Worm (Caenorhabditis elegans) whole organism, late embryonic: ENCODE measurements around the gene Y38H6C.18.
A peak's percentile ranks its signal among the peaks of the same experiment; 100 is the strongest.

ENCODE experiments used
- C38D4.7 ChIP-seq: fragments of 200-800 bp; sonication (Bioruptor generic); optimal IDR thresholded peaks from 2 replicates; lab custom pipeline; 2018; ENCODE audit warnings: mild to moderate bottlenecking, missing genetic modification characterization, moderate library complexity, missing compliant biosample characterization
- F13H6.1 ChIP-seq: sonication (generic microtip); optimal IDR thresholded peaks from 2 replicates; lab custom pipeline; 2016; ENCODE audit warnings: missing genetic modification characterization, missing compliant biosample characterization
- K02D7.2 ChIP-seq: sonication (generic microtip); optimal IDR thresholded peaks from 2 replicates; lab custom pipeline; 2017; ENCODE audit warnings: mild to moderate bottlenecking, missing genetic modification characterization, missing compliant biosample characterization
- K09A11.1 ChIP-seq: sonication (generic microtip); optimal IDR thresholded peaks from 2 replicates; lab custom pipeline; 2017; ENCODE audit warnings: antibody characterized with exemption, mild to moderate bottlenecking, missing genetic modification characterization, missing compliant biosample characterization; ENCODE audit not compliant: insufficient read depth
- ceh-19 ChIP-seq: fragments of 200-800 bp; sonication (Bioruptor generic); optimal IDR thresholded peaks from 2 replicates; lab custom pipeline; 2018; ENCODE audit warnings: mild to moderate bottlenecking, missing genetic modification characterization, missing compliant biosample characterization
- ceh-2 ChIP-seq: sonication (generic microtip); optimal IDR thresholded peaks from 2 replicates; lab custom pipeline; 2016; ENCODE audit warnings: missing genotype, missing genetic modification characterization, missing compliant biosample characterization
- ceh-22 ChIP-seq: sonication (generic microtip); optimal IDR thresholded peaks from 2 replicates; lab custom pipeline; 2017; ENCODE audit warnings: missing biosample characterization, missing genetic modification characterization
- ceh-24 ChIP-seq: sonication (generic microtip); optimal IDR thresholded peaks from 2 replicates; lab custom pipeline; 2016; ENCODE audit warnings: mild to moderate bottlenecking, missing genetic modification characterization, missing compliant biosample characterization
- ceh-31 ChIP-seq: sonication (generic microtip); optimal IDR thresholded peaks from 2 replicates; lab custom pipeline; 2016; ENCODE audit warnings: missing genetic modification characterization, missing compliant biosample characterization
- ceh-45 ChIP-seq: fragments of 200-800 bp; sonication (Bioruptor generic); IDR thresholded peaks from 2 replicates; pipeline ENCODE4 v1.3.6; 2022; ENCODE audit warnings: missing genetic modification reagents, missing genetic modification characterization, missing compliant biosample characterization
- ceh-9 ChIP-seq: sonication (generic microtip); optimal IDR thresholded peaks from 2 replicates; lab custom pipeline; 2016; ENCODE audit warnings: mild to moderate bottlenecking, missing genetic modification characterization, inconsistent platforms, missing compliant biosample characterization
- che-1 ChIP-seq: sonication (generic microtip); optimal IDR thresholded peaks from 2 replicates; lab custom pipeline; 2016; ENCODE audit warnings: mild to moderate bottlenecking, missing genetic modification characterization, missing compliant biosample characterization
- dve-1 ChIP-seq: sonication (generic microtip); optimal IDR thresholded peaks from 2 replicates; lab custom pipeline; 2017; ENCODE audit warnings: antibody characterized with exemption, mild to moderate bottlenecking, missing genetic modification characterization, missing compliant biosample characterization
- elt-2 ChIP-seq: sonication (generic microtip); optimal IDR thresholded peaks from 2 replicates; lab custom pipeline; 2016; ENCODE audit warnings: missing genetic modification reagents, missing genetic modification characterization, missing compliant biosample characterization
- ets-4 ChIP-seq: sonication (generic microtip); optimal IDR thresholded peaks from 2 replicates; lab custom pipeline; 2016; ENCODE audit warnings: missing genetic modification characterization, missing compliant biosample characterization
- eyg-1 ChIP-seq: sonication (generic microtip); optimal IDR thresholded peaks from 2 replicates; lab custom pipeline; 2016; ENCODE audit warnings: missing genotype, missing genetic modification characterization, missing compliant biosample characterization
- fax-1 ChIP-seq: sonication (generic microtip); optimal IDR thresholded peaks from 2 replicates; lab custom pipeline; 2016; ENCODE audit warnings: missing genotype, missing genetic modification characterization, missing compliant biosample characterization
- fkh-10 ChIP-seq: fragments of 150-350 bp; optimal IDR thresholded peaks from 2 replicates; lab custom pipeline; 2014; ENCODE audit warnings: missing biosample characterization, missing genetic modification reagents, missing genetic modification characterization
- fkh-6 ChIP-seq: sonication (generic microtip); optimal IDR thresholded peaks from 2 replicates; lab custom pipeline; 2016; ENCODE audit warnings: missing genetic modification characterization, missing compliant biosample characterization
- hlh-13 ChIP-seq: fragments of 200-800 bp; sonication (Bioruptor generic); optimal IDR thresholded peaks from 2 replicates; lab custom pipeline; 2018; ENCODE audit warnings: mild to moderate bottlenecking, missing genetic modification characterization, missing compliant biosample characterization
- hlh-30 ChIP-seq: sonication (generic microtip); optimal IDR thresholded peaks from 2 replicates; lab custom pipeline; 2017; ENCODE audit warnings: antibody characterized with exemption, missing genetic modification characterization, missing compliant biosample characterization; ENCODE audit not compliant: insufficient read depth
- hlh-6 ChIP-seq: sonication (generic microtip); optimal IDR thresholded peaks from 2 replicates; lab custom pipeline; 2016; ENCODE audit warnings: missing genotype, missing genetic modification characterization, missing compliant biosample characterization
- hlh-8 ChIP-seq: sonication (generic microtip); optimal IDR thresholded peaks from 2 replicates; lab custom pipeline; 2016; ENCODE audit warnings: missing genotype, missing genetic modification characterization, missing compliant biosample characterization
- lim-6 ChIP-seq: sonication (generic microtip); optimal IDR thresholded peaks from 2 replicates; lab custom pipeline; 2016; ENCODE audit warnings: missing genetic modification characterization, missing compliant biosample characterization
- lin-11 ChIP-seq: fragments of 200-800 bp; sonication (Bioruptor generic); optimal IDR thresholded peaks from 2 replicates; lab custom pipeline; 2018; ENCODE audit warnings: mild to moderate bottlenecking, missing genetic modification characterization, missing compliant biosample characterization
- madf-2 ChIP-seq: sonication (generic microtip); optimal IDR thresholded peaks from 2 replicates; lab custom pipeline; 2017; ENCODE audit warnings: missing genetic modification characterization, missing compliant biosample characterization
- nhr-11 ChIP-seq: fragments of 150-350 bp; optimal IDR thresholded peaks from 2 replicates; lab custom pipeline; 2014; ENCODE audit warnings: missing biosample characterization, missing genetic modification characterization
- nhr-232 ChIP-seq: sonication (generic microtip); optimal IDR thresholded peaks from 2 replicates; lab custom pipeline; 2016; ENCODE audit warnings: missing genetic modification characterization, missing compliant biosample characterization
- npax-4 ChIP-seq: sonication (generic microtip); optimal IDR thresholded peaks from 2 replicates; lab custom pipeline; 2016; ENCODE audit warnings: missing genetic modification characterization, missing compliant biosample characterization
- odd-2 ChIP-seq: sonication (generic microtip); optimal IDR thresholded peaks from 2 replicates; lab custom pipeline; 2017; ENCODE audit warnings: antibody characterized with exemption, mild to moderate bottlenecking, missing genetic modification characterization, missing compliant biosample characterization
- pat-9 ChIP-seq: fragments of 200-800 bp; sonication (Bioruptor generic); optimal IDR thresholded peaks from 2 replicates; lab custom pipeline; 2018; ENCODE audit warnings: mild to moderate bottlenecking, missing genetic modification characterization, moderate library complexity, missing compliant biosample characterization
- pha-4 ChIP-seq: fragments of 150-350 bp; optimal IDR thresholded peaks from 2 replicates; lab custom pipeline; 2018; ENCODE audit warnings: missing biosample characterization, missing genetic modification reagents, missing genetic modification characterization
- pqm-1 ChIP-seq: sonication (generic microtip); optimal IDR thresholded peaks from 2 replicates; lab custom pipeline; 2016; ENCODE audit warnings: missing genetic modification characterization, missing compliant biosample characterization
- pros-1 ChIP-seq: fragments of 150-350 bp; optimal IDR thresholded peaks from 2 replicates; lab custom pipeline; 2014; ENCODE audit warnings: missing biosample characterization, missing genetic modification reagents, missing genetic modification characterization
- ref-2 ChIP-seq: sonication (generic microtip); optimal IDR thresholded peaks from 2 replicates; lab custom pipeline; 2016; ENCODE audit warnings: missing genetic modification characterization, missing compliant biosample characterization
- rnt-1 ChIP-seq: sonication (generic microtip); optimal IDR thresholded peaks from 2 replicates; lab custom pipeline; 2016; ENCODE audit warnings: missing genetic modification characterization, missing compliant biosample characterization
- sdc-2 ChIP-seq: sonication (generic microtip); optimal IDR thresholded peaks from 2 replicates; lab custom pipeline; 2016; ENCODE audit warnings: missing genotype, missing genetic modification characterization, missing compliant biosample characterization
- sox-2 ChIP-seq: fragments of 200-800 bp; sonication (Bioruptor generic); IDR thresholded peaks from 2 replicates; pipeline ENCODE4 v1.3.6; 2022; ENCODE audit warnings: missing genetic modification reagents, missing genetic modification characterization, missing compliant biosample characterization
- syd-9 ChIP-seq: sonication (generic microtip); optimal IDR thresholded peaks from 2 replicates; lab custom pipeline; 2016; ENCODE audit warnings: mild to moderate bottlenecking, missing genetic modification characterization, moderate library complexity, missing compliant biosample characterization
- tbx-2 ChIP-seq: sonication (generic microtip); optimal IDR thresholded peaks from 2 replicates; lab custom pipeline; 2016; ENCODE audit warnings: missing genetic modification characterization, missing compliant biosample characterization
- tbx-7 ChIP-seq: sonication (generic microtip); optimal IDR thresholded peaks from 2 replicates; lab custom pipeline; 2016; ENCODE audit warnings: missing genotype, missing genetic modification characterization, missing compliant biosample characterization
- ttx-3 ChIP-seq: sonication (generic microtip); optimal IDR thresholded peaks from 2 replicates; lab custom pipeline; 2016; ENCODE audit warnings: missing genetic modification reagents, missing genetic modification characterization, missing compliant biosample characterization
- unc-3 ChIP-seq, 2 experiments: fragments of 200-800 bp in 1 of 2; sonication (Bioruptor generic) in 1 of 2; sonication (generic microtip) in 1 of 2; conservative IDR thresholded peaks in 1 of 2; optimal IDR thresholded peaks in 1 of 2; 2 replicates each; pipeline versions ENCODE4 v1.3.6 to Lab custom; 2016 to 2022; ENCODE audit warnings: missing compliant biosample characterization in 2 of 2, missing genetic modification characterization in 2 of 2, missing genetic modification reagents in 1 of 2
- unc-42 ChIP-seq: sonication (generic microtip); optimal IDR thresholded peaks from 2 replicates; lab custom pipeline; 2016; ENCODE audit warnings: missing genotype, missing genetic modification characterization, missing compliant biosample characterization
- unc-55 ChIP-seq: sonication (generic microtip); optimal IDR thresholded peaks from 2 replicates; lab custom pipeline; 2017; ENCODE audit warnings: missing biosample characterization, missing genetic modification reagents, missing genetic modification characterization
- unc-86 ChIP-seq: sonication (generic microtip); optimal IDR thresholded peaks from 2 replicates; lab custom pipeline; 2016; ENCODE audit warnings: missing genetic modification characterization, missing compliant biosample characterization
- ztf-16 ChIP-seq: sonication (generic microtip); optimal IDR thresholded peaks from 2 replicates; lab custom pipeline; 2017; ENCODE audit warnings: missing genetic modification characterization, missing compliant biosample characterization

Y38H6C.18 gene

DNA sequence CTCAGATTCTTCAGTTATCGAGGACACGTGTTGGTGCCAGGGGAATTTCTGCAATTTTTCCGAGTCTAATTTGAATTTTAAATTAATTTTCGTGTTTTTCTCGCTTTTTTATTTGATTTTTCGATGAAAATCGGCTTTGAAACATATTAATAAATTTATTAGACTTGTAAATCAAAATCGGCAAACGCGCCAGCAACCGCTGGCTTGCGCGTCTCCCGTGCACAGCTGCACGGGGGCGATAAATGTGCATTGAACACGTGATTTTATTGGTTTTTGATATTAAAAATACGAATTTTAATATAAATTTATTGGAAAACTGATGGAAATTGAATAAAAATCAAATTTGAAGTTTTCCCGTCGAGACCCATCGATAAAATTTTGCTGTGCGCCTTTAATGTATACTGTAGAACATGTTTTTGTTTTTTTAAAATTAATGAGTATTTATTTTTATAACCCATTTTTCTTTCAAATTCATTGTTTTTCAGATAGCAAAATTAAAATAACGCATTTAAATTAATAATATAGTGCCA, 33.6 kb upstream of the Y38H6C.18 start, which contains the start of gene F26F2.7 (continued):
- TF ChIP-seq che-1 (tag; lab: Kevin White, UChicago) (no peak), C38D4.7 (GFP tag; lab: Kevin White, UChicago) (no peak), lim-6 (tag; lab: Kevin White, UChicago) (no peak), nhr-232 (tag; lab: Kevin White, UChicago) (no peak), ttx-3 (tag; lab: Kevin White, UChicago) (peak; percentile 38), ceh-24 (tag; lab: Kevin White, UChicago) (no peak), dve-1 (tag; lab: Kevin White, UChicago) (no peak), sox-2 (GFP tag; lab: Robert Waterston, UW) (no peak), eyg-1 (tag; lab: Kevin White, UChicago) (no peak), pat-9 (no peak), unc-55 (GFP tag; lab: Kevin White, UChicago) (no peak), F13H6.1 (no peak), sdc-2 (no peak), hlh-30 (tag; lab: Kevin White, UChicago) (peak; percentile 76), odd-2 (tag; lab: Kevin White, UChicago) (no peak), ceh-22 (tag; lab: Kevin White, UChicago) (no peak), K09A11.1 (tag; lab: Kevin White, UChicago) (no peak), unc-42 (tag; lab: Kevin White, UChicago) (peak; percentile 52), ceh-31 (tag; lab: Kevin White, UChicago) (peak; percentile 31), nhr-11 (tag; lab: Kevin White, UChicago) (no peak), lin-11 (peak; percentile 31), ets-4 (tag; lab: Kevin White, UChicago) (no peak), unc-86 (tag; lab: Kevin White, UChicago) (peak; percentile 51), madf-2 (tag; lab: Kevin White, UChicago) (no peak), ceh-9 (tag; lab: Kevin White, UChicago) (no peak), K02D7.2 (no peak), fkh-10 (no peak), rnt-1 (tag; lab: Kevin White, UChicago) (no peak), hlh-13 (GFP tag; lab: Kevin White, UChicago) (no peak), ref-2 (tag; lab: Kevin White, UChicago) (no peak), ceh-19 (no peak), tbx-7 (tag; lab: Kevin White, UChicago) (no peak), ceh-45 (GFP tag; lab: Robert Waterston, UW) (no peak), npax-4 (tag; lab: Kevin White, UChicago) (no peak), elt-2 (tag; lab: Kevin White, UChicago) (peak; percentile 55), ceh-2 (tag; lab: Kevin White, UChicago) (no peak), pha-4 (no peak), fkh-6 (tag; lab: Kevin White, UChicago) (no peak)

DNA sequence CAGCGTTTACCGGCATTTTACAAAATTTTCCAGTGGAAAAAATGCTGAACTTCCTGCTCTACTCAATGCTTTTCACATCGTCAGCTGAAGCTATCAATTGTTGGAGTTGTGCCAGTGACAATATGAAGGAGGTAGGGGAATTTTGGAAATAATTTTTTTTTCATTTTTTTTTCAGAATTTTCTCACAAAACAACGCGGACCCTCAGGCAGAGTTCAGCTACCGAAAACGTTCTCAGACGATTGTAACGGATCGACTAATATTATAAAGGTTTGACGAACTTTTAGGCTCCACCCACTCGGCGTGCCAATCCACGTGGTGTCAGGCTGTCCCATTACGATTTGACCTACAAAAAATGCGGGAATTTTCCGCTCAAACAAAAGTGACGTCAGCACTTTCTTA, 32.6 kb upstream of the Y38H6C.18 start, which contains the start of gene F26F2.8:
TSS of gene F26F2.8 (plus strand) at position 13 of the 400 bp plus-strand sequence.
- no peak for TF ChIP-seq ceh-9 (tag; lab: Kevin White, UChicago)
- no peak for TF ChIP-seq F13H6.1
- no peak for TF ChIP-seq ref-2 (tag; lab: Kevin White, UChicago)
- no peak for TF ChIP-seq hlh-6 (tag; lab: Kevin White, UChicago)
- no peak for TF ChIP-seq elt-2 (tag; lab: Kevin White, UChicago)
- no peak for TF ChIP-seq hlh-8
- TF ChIP-seq madf-2 (tag; lab: Kevin White, UChicago): no peak
- no peak for TF ChIP-seq tbx-2 (tag; lab: Kevin White, UChicago)
- no peak for TF ChIP-seq fax-1 (tag; lab: Kevin White, UChicago)
- TF ChIP-seq fkh-6 (tag; lab: Kevin White, UChicago): no peak
- no peak for TF ChIP-seq npax-4 (tag; lab: Kevin White, UChicago)
- TF ChIP-seq syd-9 (tag; lab: Kevin White, UChicago): no peak
- no peak for TF ChIP-seq K02D7.2
- no peak for TF ChIP-seq ztf-16 (tag; lab: Kevin White, UChicago)
- TF ChIP-seq pros-1 (tag; lab: Kevin White, UChicago): no peak
- no peak for TF ChIP-seq ceh-19
- TF ChIP-seq unc-3 (GFP tag; conservative IDR thresholded peaks at IDR 0.05; lab: Robert Waterston, UW): no peak
- TF ChIP-seq unc-3 (tag; optimal IDR thresholded peaks at IDR 0.05; lab: Kevin White, UChicago): no peak
- TF ChIP-seq pqm-1: no peak
- TF ChIP-seq unc-55 (GFP tag; lab: Kevin White, UChicago): no peak
- TF ChIP-seq nhr-232 (tag; lab: Kevin White, UChicago): no peak
- TF ChIP-seq, all 69 proteins: peak for 0
